Worm (Caenorhabditis elegans) whole organism, L3 larva: Measurements from ENCODE around the gene F54C9.9.

Experiments used
- R02D3.7 ChIP-seq: fragments of 150-350 bp; optimal IDR thresholded peaks from 2 replicates; lab custom pipeline; 2014; ENCODE audit warnings: missing biosample characterization, missing genetic modification characterization
- ZK546.5 ChIP-seq: sonication (generic microtip); optimal IDR thresholded peaks from 2 replicates; lab custom pipeline; 2017; ENCODE audit warnings: missing biosample characterization, missing genetic modification characterization
- aly-2 ChIP-seq: fragments of 150-350 bp; optimal IDR thresholded peaks from 2 replicates; lab custom pipeline; 2014; ENCODE audit warnings: missing biosample characterization, missing genetic modification characterization
- ama-1 ChIP-seq: fragments of 150-350 bp; optimal IDR thresholded peaks from 2 replicates; lab custom pipeline; 2018
- ceh-16 ChIP-seq: sonication (generic microtip); optimal IDR thresholded peaks from 2 replicates; lab custom pipeline; 2017; ENCODE audit warnings: missing biosample characterization, missing genetic modification characterization
- ceh-28 ChIP-seq: fragments of 150-350 bp; optimal IDR thresholded peaks from 2 replicates; lab custom pipeline; 2014; ENCODE audit warnings: missing biosample characterization, missing genetic modification reagents, missing genetic modification characterization
- ceh-82 ChIP-seq: fragments of 150-350 bp; optimal IDR thresholded peaks from 2 replicates; lab custom pipeline; 2014; ENCODE audit warnings: missing biosample characterization, missing genetic modification characterization
- ceh-9 ChIP-seq: sonication (generic microtip); optimal IDR thresholded peaks from 2 replicates; lab custom pipeline; 2018; ENCODE audit warnings: missing biosample characterization, missing genetic modification characterization
- daf-12 ChIP-seq: fragments of 150-350 bp; optimal IDR thresholded peaks from 2 replicates; lab custom pipeline; 2014; ENCODE audit warnings: missing biosample characterization, missing genetic modification reagents, missing genetic modification characterization
- egl-27 ChIP-seq: sonication (generic microtip); optimal IDR thresholded peaks from 4 replicates; lab custom pipeline; 2017; ENCODE audit warnings: missing biosample characterization, missing genetic modification reagents, missing genetic modification characterization
- egl-5 ChIP-seq: fragments of 150-350 bp; optimal IDR thresholded peaks from 2 replicates; lab custom pipeline; 2017; ENCODE audit warnings: missing biosample characterization, missing genetic modification reagents, missing genetic modification characterization, inconsistent platforms
- elt-1 ChIP-seq: fragments of 150-350 bp; optimal IDR thresholded peaks from 2 replicates; lab custom pipeline; 2014; ENCODE audit warnings: missing biosample characterization, missing genetic modification characterization
- elt-2 ChIP-seq: sonication (generic microtip); optimal IDR thresholded peaks from 2 replicates; lab custom pipeline; 2016; ENCODE audit warnings: missing genetic modification reagents, mild to moderate bottlenecking, missing genetic modification characterization, missing compliant biosample characterization
- elt-3 ChIP-seq, 3 experiments: fragments of 150-350 bp in 1 of 3; sonication (generic microtip) in 2 of 3; optimal IDR thresholded peaks; 2 replicates in 2 of 3; 4 replicates in 1 of 3; lab custom pipeline; 2014 to 2017; ENCODE audit warnings: missing biosample characterization in 3 of 3, missing genetic modification characterization in 3 of 3
- eor-1 ChIP-seq, 2 experiments: fragments of 150-350 bp; optimal IDR thresholded peaks; 2 replicates each; lab custom pipeline; 2014 to 2018; ENCODE audit warnings: missing biosample characterization in 2 of 2, missing genetic modification characterization in 2 of 2
- fkh-10 ChIP-seq: sonication (generic microtip); optimal IDR thresholded peaks from 2 replicates; lab custom pipeline; 2017; ENCODE audit warnings: missing biosample characterization, missing genetic modification reagents, missing genetic modification characterization
- fkh-2 ChIP-seq: fragments of 150-350 bp; optimal IDR thresholded peaks from 2 replicates; lab custom pipeline; 2014; ENCODE audit warnings: missing biosample characterization, missing genetic modification reagents, missing genetic modification characterization
- fos-1 ChIP-seq: fragments of 150-350 bp; optimal IDR thresholded peaks from 2 replicates; lab custom pipeline; 2014; ENCODE audit warnings: missing biosample characterization, missing genetic modification characterization
- hmg-11 ChIP-seq: sonication (generic microtip); optimal IDR thresholded peaks from 2 replicates; lab custom pipeline; 2016; ENCODE audit warnings: missing genetic modification characterization, missing compliant biosample characterization
- jun-1 ChIP-seq: fragments of 150-350 bp; optimal IDR thresholded peaks from 2 replicates; lab custom pipeline; 2014; ENCODE audit warnings: missing biosample characterization, missing genetic modification reagents, missing genetic modification characterization
- lin-15B ChIP-seq: fragments of 150-350 bp; optimal IDR thresholded peaks from 2 replicates; lab custom pipeline; 2014; ENCODE audit warnings: missing biosample characterization, missing genetic modification characterization
- lin-39 ChIP-seq: fragments of 150-350 bp; optimal IDR thresholded peaks from 2 replicates; lab custom pipeline; 2018; ENCODE audit warnings: missing biosample characterization, missing genetic modification reagents, missing genetic modification characterization
- lsy-12 ChIP-seq: sonication (generic microtip); optimal IDR thresholded peaks from 2 replicates; lab custom pipeline; 2016; ENCODE audit warnings: mild to moderate bottlenecking, missing genetic modification characterization, missing compliant biosample characterization
- mdl-1 ChIP-seq: fragments of 150-350 bp; optimal IDR thresholded peaks from 2 replicates; lab custom pipeline; 2014; ENCODE audit warnings: missing biosample characterization, missing genetic modification characterization
- mml-1 ChIP-seq: fragments of 150-350 bp; sonication (generic microtip); optimal IDR thresholded peaks from 3 replicates; lab custom pipeline; 2014; ENCODE audit warnings: missing biosample characterization, missing genetic modification characterization
- nfya-1 ChIP-seq: sonication (generic microtip); optimal IDR thresholded peaks from 2 replicates; lab custom pipeline; 2017; ENCODE audit warnings: missing genetic modification characterization, mild to moderate bottlenecking, missing compliant biosample characterization, antibody characterized with exemption, moderate library complexity; ENCODE audit not compliant: insufficient read depth
- nhr-11 ChIP-seq: fragments of 150-350 bp; optimal IDR thresholded peaks from 2 replicates; lab custom pipeline; 2014; ENCODE audit warnings: missing biosample characterization, missing genetic modification characterization
- nhr-12 ChIP-seq: fragments of 150-350 bp; optimal IDR thresholded peaks from 2 replicates; lab custom pipeline; 2014; ENCODE audit warnings: missing biosample characterization, missing genetic modification characterization
- nhr-23 ChIP-seq: fragments of 150-350 bp; optimal IDR thresholded peaks from 2 replicates; lab custom pipeline; 2014; ENCODE audit warnings: missing biosample characterization, missing genetic modification reagents, missing genetic modification characterization
- nhr-237 ChIP-seq: fragments of 150-350 bp; optimal IDR thresholded peaks from 2 replicates; lab custom pipeline; 2014; ENCODE audit warnings: missing biosample characterization, missing genetic modification characterization
- nhr-25 ChIP-seq: sonication (generic microtip); optimal IDR thresholded peaks from 2 replicates; lab custom pipeline; 2017; ENCODE audit warnings: missing biosample characterization, missing genetic modification characterization
- nhr-28 ChIP-seq: fragments of 150-350 bp; optimal IDR thresholded peaks from 2 replicates; lab custom pipeline; 2014; ENCODE audit warnings: missing biosample characterization, missing genetic modification characterization
- nhr-43 ChIP-seq: sonication (generic microtip); optimal IDR thresholded peaks from 2 replicates; lab custom pipeline; 2016; ENCODE audit warnings: mild to moderate bottlenecking, missing genetic modification characterization, missing compliant biosample characterization; ENCODE audit not compliant: poor library complexity, severe bottlenecking
- nhr-67 ChIP-seq: fragments of 150-350 bp; optimal IDR thresholded peaks from 2 replicates; lab custom pipeline; 2014; ENCODE audit warnings: missing biosample characterization, missing genetic modification characterization
- nhr-76 ChIP-seq: fragments of 150-350 bp; sonication (generic microtip); optimal IDR thresholded peaks from 5 replicates; lab custom pipeline; 2014; ENCODE audit warnings: missing biosample characterization, missing genetic modification characterization
- nhr-77 ChIP-seq: fragments of 150-350 bp; optimal IDR thresholded peaks from 2 replicates; lab custom pipeline; 2014; ENCODE audit warnings: missing biosample characterization, missing genetic modification characterization
- pha-4 ChIP-seq: fragments of 150-350 bp; optimal IDR thresholded peaks from 2 replicates; lab custom pipeline; 2014; ENCODE audit warnings: missing biosample characterization, missing genetic modification reagents, missing genetic modification characterization
- pqm-1 ChIP-seq: fragments of 150-350 bp; optimal IDR thresholded peaks from 2 replicates; lab custom pipeline; 2017; ENCODE audit warnings: missing biosample characterization, missing genetic modification characterization, inconsistent platforms
- sea-2 ChIP-seq: fragments of 150-350 bp; sonication (generic microtip); optimal IDR thresholded peaks from 4 replicates; lab custom pipeline; 2014; ENCODE audit warnings: missing biosample characterization, missing genetic modification reagents, missing genetic modification characterization
- skn-1 ChIP-seq: fragments of 150-350 bp; optimal IDR thresholded peaks from 2 replicates; lab custom pipeline; 2014; ENCODE audit warnings: missing biosample characterization, missing genetic modification characterization
- snpc-4 ChIP-seq: fragments of 150-350 bp; optimal IDR thresholded peaks from 2 replicates; lab custom pipeline; 2014; ENCODE audit warnings: missing biosample characterization, missing genetic modification characterization
- tbx-2 ChIP-seq: sonication (generic microtip); optimal IDR thresholded peaks from 2 replicates; lab custom pipeline; 2016; ENCODE audit warnings: mild to moderate bottlenecking, missing genetic modification characterization, missing compliant biosample characterization
- unc-39 ChIP-seq: sonication (generic microtip); optimal IDR thresholded peaks from 4 replicates; lab custom pipeline; 2017; ENCODE audit warnings: missing biosample characterization, missing genetic modification characterization
- unc-62 ChIP-seq: fragments of 150-350 bp; sonication (generic microtip); optimal IDR thresholded peaks from 4 replicates; lab custom pipeline; 2014; ENCODE audit warnings: missing biosample characterization, missing genetic modification reagents, missing genetic modification characterization
- zag-1 ChIP-seq: fragments of 150-350 bp; optimal IDR thresholded peaks from 2 replicates; lab custom pipeline; 2014; ENCODE audit warnings: missing biosample characterization, missing genetic modification characterization
- ztf-11 ChIP-seq: fragments of 150-350 bp; optimal IDR thresholded peaks from 2 replicates; lab custom pipeline; 2014; ENCODE audit warnings: missing biosample characterization, missing genetic modification characterization
- ztf-4 ChIP-seq: fragments of 150-350 bp; optimal IDR thresholded peaks from 2 replicates; lab custom pipeline; 2014; ENCODE audit warnings: missing biosample characterization, missing genetic modification characterization

F54C9.9 gene

DNA sequence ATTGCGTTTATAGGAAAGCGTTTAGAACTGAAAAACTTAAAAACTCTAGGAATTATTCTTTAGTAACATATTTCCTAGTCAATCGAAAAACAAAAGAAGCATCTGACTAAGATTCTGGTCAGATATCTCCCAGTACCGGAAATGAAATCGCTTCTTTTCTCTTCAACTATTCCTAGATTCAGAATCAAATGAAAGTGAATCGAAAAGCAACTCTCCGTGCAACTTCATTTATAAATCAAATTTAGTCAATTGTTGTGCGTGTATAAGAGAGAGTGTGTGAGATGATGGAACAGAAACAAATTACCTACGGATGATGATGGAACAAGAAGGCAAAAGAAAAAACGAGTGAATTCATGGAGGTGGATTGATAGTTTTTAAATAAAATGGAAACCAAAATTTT is 18.7 kb upstream of the F54C9.9 start:
- peak; percentile 29 for TF ChIP-seq nhr-23
- no peak for TF ChIP-seq elt-1 (tag; lab: Kevin White, UChicago)
- peak; percentile 98 for TF ChIP-seq fkh-10 (GFP tag; lab: Kevin White, UChicago)
- no peak for TF ChIP-seq nhr-25 (tag; lab: Kevin White, UChicago)
- peak; percentile 1 for TF ChIP-seq nfya-1
- peak; percentile 17 for TF ChIP-seq jun-1 (tag; lab: Kevin White, UChicago)
- no peak for TF ChIP-seq mdl-1
- no peak for TF ChIP-seq ZK546.5
- no peak for TF ChIP-seq lsy-12 (tag; lab: Kevin White, UChicago)
- peak; percentile 31 for TF ChIP-seq ceh-28 (tag; lab: Kevin White, UChicago)
- TF ChIP-seq nhr-11 (tag; lab: Kevin White, UChicago): peak; percentile 32
- TF ChIP-seq eor-1 (tag; optimal IDR thresholded peaks at IDR 0.05; lab: Kevin White, UChicago): no peak

DNA sequence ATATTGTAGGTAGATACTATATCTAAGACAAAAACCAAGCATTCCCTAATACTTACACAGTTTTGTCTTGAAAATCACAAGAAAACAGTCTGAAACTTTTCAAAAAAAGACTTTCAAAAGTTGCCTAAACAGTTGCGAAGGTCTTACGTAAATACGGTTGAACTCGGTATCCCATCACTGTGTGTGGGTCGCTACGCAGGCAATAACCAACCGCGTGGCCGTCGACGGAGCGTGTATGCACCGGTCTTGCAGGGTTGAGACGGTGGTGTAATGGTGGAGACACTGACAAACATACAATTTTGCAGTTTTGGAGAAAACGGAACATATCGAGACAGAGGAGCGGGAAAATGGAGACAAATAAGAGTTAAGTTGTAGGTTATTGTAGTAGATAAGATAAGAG is 16.6 kb upstream of the F54C9.9 start, which contains the start of gene iff-2:
TSS of gene iff-2 (minus strand) at position 141 of the 400 bp plus-strand sequence.
- TF ChIP-seq nhr-237 (tag; lab: Kevin White, UChicago) (no peak), nhr-11 (tag; lab: Kevin White, UChicago) (peak; percentile 99), jun-1 (tag; lab: Kevin White, UChicago) (peak; percentile 99), skn-1 (tag; lab: Kevin White, UChicago) (peak; percentile 96), ZK546.5 (peak; percentile 83), zag-1 (peak; percentile 77), egl-27 (tag; lab: Kevin White, UChicago) (peak; percentile 97), egl-5 (tag; lab: Kevin White, UChicago) (peak; percentile 99), elt-1 (tag; lab: Kevin White, UChicago) (peak; percentile 92), unc-39 (peak; percentile 52), fkh-2 (tag; lab: Kevin White, UChicago) (peak; percentile 67), nhr-25 (tag; lab: Kevin White, UChicago) (peak; percentile 100), unc-62 (GFP tag; lab: Kevin White, UChicago) (peak; percentile 96), eor-1 (tag; optimal IDR thresholded peaks at IDR 0.05; lab: Kevin White, UChicago) (peak in 1 of 2 experiments; percentile 82), pqm-1 (tag; lab: Kevin White, UChicago) (peak; percentile 99), pha-4 (tag; lab: Kevin White, UChicago) (peak; percentile 100), nhr-43 (tag; lab: Kevin White, UChicago) (peak; percentile 98), nhr-67 (peak; percentile 29), mml-1 (tag; lab: Kevin White, UChicago) (no peak), snpc-4 (tag; lab: Kevin White, UChicago) (peak; percentile 95), lin-15B (tag; lab: Kevin White, UChicago) (peak; percentile 100), mdl-1 (peak; percentile 92), nhr-12 (tag; lab: Kevin White, UChicago) (no peak), tbx-2 (tag; lab: Kevin White, UChicago) (peak; percentile 94), sea-2 (GFP tag; lab: Kevin White, UChicago) (no peak), aly-2 (peak; percentile 53), nhr-23 (peak; percentile 100), nfya-1 (peak; percentile 99), lin-39 (tag; lab: Kevin White, UChicago) (peak; percentile 100), ceh-28 (tag; lab: Kevin White, UChicago) (peak; percentile 94), fkh-10 (GFP tag; lab: Kevin White, UChicago) (peak; percentile 99), lsy-12 (tag; lab: Kevin White, UChicago) (peak; percentile 99), elt-3 (tag; optimal IDR thresholded peaks at IDR 0.05; lab: Kevin White, UChicago) (peak; percentile 60 to 99 (median 98)), ama-1 (lab: Kevin White, UChicago) (peak; percentile 95), elt-2 (tag; lab: Kevin White, UChicago) (peak; percentile 97), hmg-11 (tag; lab: Kevin White, UChicago) (peak; percentile 97), daf-12 (no peak), ztf-11 (tag; lab: Kevin White, UChicago) (peak; percentile 22), nhr-28 (tag; lab: Kevin White, UChicago) (peak; percentile 77), ceh-9 (tag; lab: Kevin White, UChicago) (no peak), ceh-16 (tag; lab: Kevin White, UChicago) (peak; percentile 73), fos-1 (tag; lab: Kevin White, UChicago) (peak; percentile 96), ceh-82 (peak; percentile 93), R02D3.7 (tag; lab: Kevin White, UChicago) (peak; percentile 94), nhr-76 (tag; lab: Kevin White, UChicago) (peak; percentile 85), ztf-4 (tag; lab: Kevin White, UChicago) (peak; percentile 88), nhr-77 (tag; lab: Kevin White, UChicago) (peak; percentile 94)
